Fruit fly (Drosophila melanogaster): ENCODE results near the gene Afti.

Gene Afti

DNA sequence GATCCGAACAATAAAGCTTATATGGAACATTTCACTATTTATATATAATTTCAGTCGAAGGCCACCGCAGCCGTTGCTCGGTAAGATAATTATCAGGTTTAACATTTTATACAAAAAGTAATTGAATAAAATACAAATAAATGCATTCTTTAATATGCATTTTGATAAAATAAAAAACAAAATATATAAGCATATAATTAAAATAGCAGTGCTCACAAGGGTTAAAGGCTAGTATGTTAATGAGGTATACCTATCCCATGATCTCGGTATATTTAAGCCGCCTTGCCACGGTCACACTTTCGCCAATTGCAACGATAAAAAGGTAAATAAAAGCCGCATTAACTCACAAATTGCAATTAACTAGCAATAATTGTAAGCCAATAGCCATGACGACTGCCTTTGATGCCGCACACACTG, 17.7 kb downstream of the Afti start, which contains the start of gene Polr2I (continued):
- TF ChIP-seq CG4707 (GFP tag; optimal IDR thresholded peaks at IDR 0.05) (no peak), pita (GFP tag; optimal IDR thresholded peaks at IDR 0.05) (no peak), tna (GFP tag; IDR thresholded peaks at IDR 0.05; ENCODE audit: partially characterized antibody) (no peak), sna (GFP tag; IDR thresholded peaks at IDR 0.05; ENCODE audit: partially characterized antibody) (no peak), ci (GFP tag; IDR thresholded peaks at IDR 0.05) (no peak), rib (GFP tag; IDR thresholded peaks at IDR 0.05) (no peak), peb (GFP tag; IDR thresholded peaks at IDR 0.05) (no peak), CG11398 (GFP tag; optimal IDR thresholded peaks at IDR 0.05) (no peak), row (GFP tag; IDR thresholded peaks at IDR 0.05) (peak; percentile 84), ewg (GFP tag; optimal IDR thresholded peaks at IDR 0.05) (no peak), Hmx (GFP tag; optimal IDR thresholded peaks at IDR 0.05) (no peak), inv (GFP tag; IDR thresholded peaks at IDR 0.05; ENCODE audit: partially characterized antibody) (no peak), CG1529 (GFP tag; optimal IDR thresholded peaks at IDR 0.05) (no peak), CG1603 (tag; optimal IDR thresholded peaks at IDR 0.05) (no peak), CG14710 (tag; optimal IDR thresholded peaks at IDR 0.05) (peak; percentile 65), stwl (tag; optimal IDR thresholded peaks at IDR 0.05) (peak; percentile 14), MBD-R2 (GFP tag; IDR thresholded peaks at IDR 0.05) (peak; percentile 73), Mrtf (GFP tag; IDR thresholded peaks at IDR 0.05) (no peak), Doc2 (GFP tag; IDR thresholded peaks at IDR 0.05) (no peak), CG7987 (GFP tag; optimal IDR thresholded peaks at IDR 0.05) (no peak), CG11093 (GFP tag; IDR thresholded peaks at IDR 0.05) (no peak), CG32767 (GFP tag; IDR thresholded peaks at IDR 0.05) (no peak), CG14014 (GFP tag; IDR thresholded peaks at IDR 0.05) (no peak), Ssrp (tag; optimal IDR thresholded peaks at IDR 0.05) (peak; percentile 24), hb (GFP tag; IDR thresholded peaks at IDR 0.05; ENCODE audit: partially characterized antibody) (no peak), Ets97D (GFP tag; optimal IDR thresholded peaks at IDR 0.05) (no peak), CG13287 (GFP tag; IDR thresholded peaks at IDR 0.05; ENCODE audit: partially characterized antibody) (no peak), Scr (GFP tag; IDR thresholded peaks at IDR 0.05; ENCODE audit: partially characterized antibody) (no peak), Opbp (GFP tag; IDR thresholded peaks at IDR 0.05; ENCODE audit: partially characterized antibody) (no peak), CrebB (tag; optimal IDR thresholded peaks at IDR 0.05) (no peak), dysf (GFP tag; IDR thresholded peaks at IDR 0.05) (peak; percentile 21; the same call in 1 of the 3 replicates), CG10543 (GFP tag; optimal IDR thresholded peaks at IDR 0.05) (no peak), ap (GFP tag; IDR thresholded peaks at IDR 0.05) (no peak), BEAF-32 (GFP tag; optimal IDR thresholded peaks at IDR 0.05) (peak; percentile 30), unpg (GFP tag; optimal IDR thresholded peaks at IDR 0.05) (peak; percentile 17), CG2116 (GFP tag; optimal IDR thresholded peaks at IDR 0.05) (peak; percentile 31), corto (GFP tag; optimal IDR thresholded peaks at IDR 0.05) (no peak), CG17568 (GFP tag; optimal IDR thresholded peaks at IDR 0.05) (no peak), CG6813 (GFP tag; optimal IDR thresholded peaks at IDR 0.05) (no peak), gcm (GFP tag; optimal IDR thresholded peaks at IDR 0.05) (no peak), BtbVII (GFP tag; optimal IDR thresholded peaks at IDR 0.05) (no peak), Dfd (GFP tag; optimal IDR thresholded peaks at IDR 0.05) (no peak), Atf-2 (GFP tag; optimal IDR thresholded peaks at IDR 0.05) (no peak), CG13624 (GFP tag; optimal IDR thresholded peaks at IDR 0.05) (no peak), dati (GFP tag; IDR thresholded peaks at IDR 0.05) (no peak), sens (GFP tag) (no peak), amos (GFP tag; IDR thresholded peaks at IDR 0.05; ENCODE audit: partially characterized antibody) (no peak), fd3F (GFP tag; optimal IDR thresholded peaks at IDR 0.05) (peak; percentile 11), CG32532 (GFP tag; IDR thresholded peaks at IDR 0.05) (peak; percentile 19; the same call in 1 of the 2 replicates), NC2β (GFP tag; optimal IDR thresholded peaks at IDR 0.05) (no peak), jumu (GFP tag; optimal IDR thresholded peaks at IDR 0.05) (no peak)

All from whole organism, embryonic.